Fruit fly (Drosophila melanogaster): ENCODE measurements around the gene CG13282.

The CG13282 gene

DNA sequence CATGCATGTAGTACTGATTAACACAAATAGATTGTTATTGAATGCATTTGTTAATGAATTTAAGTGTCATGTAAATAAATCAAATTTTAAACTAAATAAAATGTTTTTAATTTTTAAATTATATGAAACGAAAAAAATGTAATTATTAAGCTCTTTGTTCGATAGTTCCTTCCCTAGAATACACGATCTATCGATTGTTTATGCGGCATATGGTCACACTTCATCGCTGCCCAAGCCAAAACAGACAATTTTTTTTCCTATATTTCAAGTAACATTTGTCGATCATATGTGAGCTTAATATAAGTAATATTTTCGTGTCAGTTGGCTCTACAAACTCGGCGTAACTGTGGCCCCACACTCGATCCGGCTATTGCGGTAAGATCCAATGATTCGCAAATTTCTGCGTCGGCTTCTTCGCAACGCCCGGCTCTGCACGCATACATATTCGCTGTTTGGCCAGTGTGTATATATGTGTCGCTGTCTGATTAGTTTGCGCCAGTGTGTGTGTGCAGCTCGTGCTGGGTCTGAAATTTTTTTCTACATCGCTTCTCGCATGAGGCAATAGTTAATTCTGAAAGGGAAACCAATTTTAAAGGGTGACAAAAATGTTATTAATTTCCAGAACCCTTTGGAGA is 7.3 kb downstream of the CG13282 start, which contains the start of gene AspRS-m (continued):
- TF ChIP-seq hkb (optimal IDR thresholded peaks at IDR 0.05) (no peak), hkb (GFP tag; IDR thresholded peaks at IDR 0.05) (no peak), CG6689 (GFP tag; IDR thresholded peaks at IDR 0.05) (no peak), Six4 (GFP tag; optimal IDR thresholded peaks at IDR 0.05) (no peak), CG12299 (tag; optimal IDR thresholded peaks at IDR 0.05) (no peak), luna (GFP tag; optimal IDR thresholded peaks at IDR 0.05) (no peak), Dip3 (GFP tag; optimal IDR thresholded peaks at IDR 0.05) (no peak), fd102C (GFP tag; optimal IDR thresholded peaks at IDR 0.05) (no peak), shn (GFP tag; optimal IDR thresholded peaks at IDR 0.05) (no peak), CG12071 (GFP tag; optimal IDR thresholded peaks at IDR 0.05) (no peak), Ptx1 (GFP tag; IDR thresholded peaks at IDR 0.05) (peak; percentile 33; the same call in 1 of the 2 replicates), dmrt11E (tag; optimal IDR thresholded peaks at IDR 0.05) (no peak), vvl (GFP tag; IDR thresholded peaks at IDR 0.05) (no peak), Camta (GFP tag; optimal IDR thresholded peaks at IDR 0.05) (no peak), kni (GFP tag; optimal IDR thresholded peaks at IDR 0.05) (no peak), Bgb (GFP tag; IDR thresholded peaks at IDR 0.05; ENCODE audit: partially characterized antibody) (peak; percentile 88), zen (tag; optimal IDR thresholded peaks at IDR 0.05) (peak; percentile 18), vfl (GFP tag; optimal IDR thresholded peaks at IDR 0.05) (no peak), chif (GFP tag; optimal IDR thresholded peaks at IDR 0.05) (no peak), E2f2 (GFP tag; IDR thresholded peaks at IDR 0.05) (peak; percentile 43; the same call in 1 of the 2 replicates), HLH4C (GFP tag; IDR thresholded peaks at IDR 0.05; ENCODE audit: partially characterized antibody) (peak; percentile 86), slbo (GFP tag; IDR thresholded peaks at IDR 0.05) (peak; percentile 75), cato (GFP tag; optimal IDR thresholded peaks at IDR 0.05; ENCODE audit: borderline replicate concordance) (no peak), CG9609 (GFP tag; optimal IDR thresholded peaks at IDR 0.05) (no peak), dpn (GFP tag; optimal IDR thresholded peaks at IDR 0.05) (peak in 1 of 2 experiments; percentile 40), CG6175 (GFP tag; IDR thresholded peaks at IDR 0.05) (no peak), HLHmδ (GFP tag; optimal IDR thresholded peaks at IDR 0.05) (no peak), Vsx1 (GFP tag; optimal IDR thresholded peaks at IDR 0.05) (no peak), CG13894 (tag; optimal IDR thresholded peaks at IDR 0.05) (no peak), CG9437 (GFP tag; optimal IDR thresholded peaks at IDR 0.05) (no peak), CG1602 (GFP tag; optimal IDR thresholded peaks at IDR 0.05) (no peak), stwl (tag; optimal IDR thresholded peaks at IDR 0.05) (peak; percentile 66), oc (tag; optimal IDR thresholded peaks at IDR 0.05) (no peak), CTCF (GFP tag; optimal IDR thresholded peaks at IDR 0.05) (no peak), gsb-n (tag; optimal IDR thresholded peaks at IDR 0.05) (no peak), CG17359 (tag; optimal IDR thresholded peaks at IDR 0.05) (no peak), Bdp1 (GFP tag; optimal IDR thresholded peaks at IDR 0.05) (no peak), Nf-YA (GFP tag; IDR thresholded peaks at IDR 0.05) (no peak; the same call in 1 of the 2 replicates), CG18262 (tag; optimal IDR thresholded peaks at IDR 0.05) (no peak), CG13775 (GFP tag; optimal IDR thresholded peaks at IDR 0.05) (peak; percentile 20), YL-1 (GFP tag; optimal IDR thresholded peaks at IDR 0.05) (peak; percentile 73), CG6683 (GFP tag; optimal IDR thresholded peaks at IDR 0.05) (no peak), CG5180 (GFP tag; optimal IDR thresholded peaks at IDR 0.05) (no peak), Asciz (GFP tag; optimal IDR thresholded peaks at IDR 0.05) (no peak), NFAT (GFP tag; IDR thresholded peaks at IDR 0.05) (no peak), CG7357 (GFP tag; IDR thresholded peaks at IDR 0.05) (no peak), sc (optimal IDR thresholded peaks at IDR 0.05) (no peak), sc (GFP tag; optimal IDR thresholded peaks at IDR 0.05) (no peak), caup (GFP tag; optimal IDR thresholded peaks at IDR 0.05; ENCODE audit: severe bottlenecking) (no peak), fd3F (GFP tag; optimal IDR thresholded peaks at IDR 0.05) (no peak), esg (GFP tag; conservative IDR thresholded peaks at IDR 0.05) (no peak)
